Worm (Caenorhabditis elegans): ENCODE data around the gene C31G12.4.

C31G12.4 gene

DNA sequence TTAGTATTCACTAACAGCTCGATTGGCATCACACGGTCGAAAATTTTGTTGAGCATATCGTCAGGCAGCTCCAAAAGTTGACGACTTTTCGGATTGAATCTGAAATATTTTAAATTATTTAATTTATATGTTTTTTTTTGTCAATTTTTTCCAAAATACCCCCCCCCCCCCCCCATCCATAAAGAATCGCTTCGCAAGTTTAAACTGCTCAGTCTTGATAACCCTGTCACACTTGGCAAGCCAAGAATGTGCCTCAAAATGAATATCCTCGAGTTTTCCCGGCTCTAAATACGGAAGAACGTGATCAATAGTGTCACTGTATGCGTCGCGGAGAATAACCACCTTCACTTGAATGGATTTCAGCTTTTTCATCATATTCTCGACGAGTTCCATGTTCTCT is 45.4 kb downstream of the C31G12.4 start, which contains the start of gene Y37H2A.18:
TSS of gene Y37H2A.18 (minus strand) at position 101 of the 400 bp plus-strand sequence.
- TF ChIP-seq tab-1 (GFP tag; IDR thresholded peaks at IDR 0.05) (no peak), klf-2 (GFP tag; conservative IDR thresholded peaks at IDR 0.05) (no peak), T22C8.4 (GFP tag; IDR thresholded peaks at IDR 0.05) (no peak), ztf-29 (GFP tag; IDR thresholded peaks at IDR 0.05) (no peak), med-1 (GFP tag; optimal IDR thresholded peaks at IDR 0.05; ENCODE audit: insufficient read depth) (no peak), cog-1 (tag; optimal IDR thresholded peaks at IDR 0.05) (no peak), ztf-23 (GFP tag; IDR thresholded peaks at IDR 0.05) (no peak)

DNA sequence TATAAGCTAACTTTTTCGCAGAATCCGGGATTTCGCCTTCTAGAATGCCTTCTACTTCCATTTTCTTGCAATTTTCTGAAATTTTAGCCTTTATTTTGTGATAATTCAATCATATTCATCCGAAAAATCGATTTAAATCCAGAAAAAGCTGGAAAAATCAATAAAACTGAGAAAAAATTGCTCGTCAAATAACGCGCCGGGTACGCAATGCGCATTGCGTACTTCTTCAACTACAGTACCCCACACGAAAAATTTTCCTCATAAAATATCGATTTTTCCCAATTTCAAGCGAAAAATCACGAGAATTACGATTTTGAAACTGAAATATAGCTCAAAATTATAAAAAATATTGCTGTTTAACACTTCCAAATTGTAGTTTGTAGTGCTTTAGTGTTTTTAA is 47.5 kb downstream of the C31G12.4 start, which contains the start of gene Y37H2A.12:
TSS of gene Y37H2A.12 (minus strand) at position 81 of the 400 bp plus-strand sequence.
- no peak for TF ChIP-seq klf-2 (GFP tag; conservative IDR thresholded peaks at IDR 0.05)
- no peak for TF ChIP-seq ref-1 (GFP tag; conservative IDR thresholded peaks at IDR 0.05)
- TF ChIP-seq flt-1 (GFP tag; IDR thresholded peaks at IDR 0.05): no peak
- TF ChIP-seq ztf-29 (GFP tag; IDR thresholded peaks at IDR 0.05): no peak

DNA sequence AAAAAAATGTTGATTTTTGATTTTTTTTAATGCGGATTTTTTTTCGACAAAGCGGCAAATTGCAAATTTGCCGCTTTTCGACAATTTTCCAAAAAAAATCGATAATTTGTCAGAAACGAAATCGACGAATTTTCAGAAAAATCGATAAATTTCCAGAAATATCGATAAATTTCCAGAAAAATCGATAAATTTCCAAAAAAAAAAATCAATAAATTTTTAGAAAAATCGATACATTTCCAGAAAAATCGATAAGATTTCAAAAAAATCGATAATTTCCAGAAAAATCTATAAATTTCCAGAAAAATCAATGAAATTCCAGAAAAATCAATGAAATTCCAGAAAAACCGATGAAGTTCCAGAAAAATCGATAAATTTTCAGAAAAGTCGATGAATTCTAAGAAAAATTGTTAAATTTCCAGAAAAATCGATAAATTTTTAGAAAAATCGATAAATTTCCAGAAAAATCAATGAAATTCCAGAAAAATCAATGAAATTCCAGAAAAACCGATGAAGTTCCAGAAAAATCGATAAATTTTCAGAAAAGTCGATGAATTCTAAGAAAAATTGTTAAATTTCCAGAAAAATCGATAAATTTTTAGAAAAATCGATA is 48.8 kb downstream of the C31G12.4 start:
- peak; percentile 82 for TF ChIP-seq T22C8.4 (GFP tag; IDR thresholded peaks at IDR 0.05)

DNA sequence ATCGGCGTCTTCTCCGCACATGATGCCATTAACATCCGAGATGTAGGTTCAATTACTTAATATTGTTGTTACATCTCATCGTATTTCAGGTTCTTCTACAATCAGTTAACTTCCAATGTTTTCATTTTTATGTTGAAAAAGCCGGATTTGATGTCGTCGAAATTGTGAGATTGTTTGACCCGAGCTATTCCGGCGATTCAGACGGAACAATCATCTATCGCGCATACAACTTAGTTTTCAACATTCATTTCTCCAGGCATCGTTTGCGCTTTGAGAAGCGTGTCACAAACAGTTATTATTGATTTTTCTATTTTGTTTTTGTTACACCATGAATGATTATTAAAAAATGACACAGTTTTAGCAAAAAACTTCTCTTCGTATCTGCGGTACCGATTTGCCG is 50.0 kb downstream of the C31G12.4 start:
- TF ChIP-seq cog-1 (tag; optimal IDR thresholded peaks at IDR 0.05): no peak
- TF ChIP-seq ref-1 (GFP tag; conservative IDR thresholded peaks at IDR 0.05): no peak
- no peak for TF ChIP-seq med-1 (GFP tag; optimal IDR thresholded peaks at IDR 0.05; ENCODE audit: insufficient read depth)
- no peak for TF ChIP-seq ztf-29 (GFP tag; IDR thresholded peaks at IDR 0.05)
- TF ChIP-seq flt-1 (GFP tag; IDR thresholded peaks at IDR 0.05): no peak
- TF ChIP-seq tab-1 (GFP tag; IDR thresholded peaks at IDR 0.05): no peak
- TF ChIP-seq klf-2 (GFP tag; conservative IDR thresholded peaks at IDR 0.05): no peak
- no peak for TF ChIP-seq T22C8.4 (GFP tag; IDR thresholded peaks at IDR 0.05)
- TF ChIP-seq ztf-23 (GFP tag; IDR thresholded peaks at IDR 0.05): no peak

DNA sequence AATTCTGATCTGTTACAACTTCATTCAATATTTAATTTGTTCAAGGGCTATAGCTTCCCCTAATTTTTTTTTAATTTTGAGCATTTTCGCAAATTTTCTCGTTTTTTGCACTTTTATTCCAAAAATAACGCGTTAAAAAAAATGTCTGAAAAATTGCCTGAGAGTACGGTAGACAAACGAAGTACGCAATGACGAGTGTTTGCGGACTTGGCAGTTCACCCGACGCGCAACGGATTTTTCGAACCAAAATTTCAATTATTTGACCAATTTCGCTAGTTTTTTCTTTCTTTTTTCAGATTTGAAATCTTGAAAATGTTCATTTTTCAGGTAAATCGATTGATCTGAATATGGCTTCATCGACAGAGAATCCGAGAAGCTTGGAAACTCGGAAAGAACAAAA is 51.4 kb downstream of the C31G12.4 start, which contains the start of gene fbxa-211:
TSS of gene fbxa-211 (plus strand) at position 328 of the 400 bp plus-strand sequence.
- TF ChIP-seq ztf-23 (GFP tag; IDR thresholded peaks at IDR 0.05) (no peak), ztf-29 (GFP tag; IDR thresholded peaks at IDR 0.05) (no peak), T22C8.4 (GFP tag; IDR thresholded peaks at IDR 0.05) (no peak), med-1 (GFP tag; optimal IDR thresholded peaks at IDR 0.05; ENCODE audit: insufficient read depth) (no peak), cog-1 (tag; optimal IDR thresholded peaks at IDR 0.05) (no peak), tab-1 (GFP tag; IDR thresholded peaks at IDR 0.05) (no peak), klf-2 (GFP tag; conservative IDR thresholded peaks at IDR 0.05) (no peak), ref-1 (GFP tag; conservative IDR thresholded peaks at IDR 0.05) (no peak), flt-1 (GFP tag; IDR thresholded peaks at IDR 0.05) (no peak)

DNA sequence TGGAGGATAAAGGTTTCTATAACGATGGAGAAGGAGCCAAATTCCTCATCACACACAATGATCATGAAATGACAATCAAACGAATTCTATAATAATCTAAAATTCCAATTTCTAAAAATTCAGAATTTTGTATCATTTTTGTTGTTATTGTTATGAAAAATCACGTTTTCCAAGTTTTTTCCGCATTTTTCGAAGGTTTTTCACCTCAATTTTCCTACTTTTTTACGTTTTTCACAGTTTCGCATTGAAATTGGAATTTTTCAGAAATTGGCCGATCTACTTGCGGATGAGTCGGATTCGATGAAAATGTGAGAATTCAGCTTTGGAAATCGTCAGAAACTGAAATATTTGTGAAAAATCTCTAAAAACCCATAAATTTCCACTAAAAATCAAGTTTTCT is 53.5 kb downstream of the C31G12.4 start, which contains the start of gene fbxa-210:
TSS of gene fbxa-210 (plus strand) at position 301 of the 400 bp plus-strand sequence.
- TF ChIP-seq flt-1 (GFP tag; IDR thresholded peaks at IDR 0.05) (no peak), ztf-29 (GFP tag; IDR thresholded peaks at IDR 0.05) (no peak), cog-1 (tag; optimal IDR thresholded peaks at IDR 0.05) (no peak), klf-2 (GFP tag; conservative IDR thresholded peaks at IDR 0.05) (no peak), T22C8.4 (GFP tag; IDR thresholded peaks at IDR 0.05) (no peak), med-1 (GFP tag; optimal IDR thresholded peaks at IDR 0.05; ENCODE audit: insufficient read depth) (no peak), tab-1 (GFP tag; IDR thresholded peaks at IDR 0.05) (no peak)

DNA sequence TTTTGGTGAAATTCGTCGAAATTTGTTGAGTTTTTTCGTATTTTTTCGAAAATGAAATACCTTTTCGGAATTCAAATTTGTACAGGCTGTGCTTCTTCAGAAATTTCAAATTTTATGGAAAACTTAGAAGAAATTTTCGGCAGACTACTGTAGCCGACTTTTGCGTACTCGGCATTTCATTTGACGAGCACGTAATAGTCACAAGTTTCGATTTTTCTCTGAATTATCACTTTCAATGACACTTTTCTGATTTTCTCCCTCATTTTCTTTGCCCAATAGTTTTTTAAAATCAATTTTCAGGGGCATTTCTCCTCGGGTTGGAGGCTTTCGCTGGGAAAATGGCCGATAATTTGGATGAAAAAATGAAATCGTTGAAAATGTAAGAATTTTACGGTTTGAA is 54.9 kb downstream of the C31G12.4 start, which contains the start of gene fbxa-107:
TSS of gene fbxa-107 (plus strand) at position 301 of the 400 bp plus-strand sequence.
- TF ChIP-seq cog-1 (tag; optimal IDR thresholded peaks at IDR 0.05): no peak
